Fruit fly (Drosophila melanogaster) whole organism, embryonic: ENCODE measurements around the gene CG43255.

Experiments
- CG10565 ChIP-seq: fragments of 200-800 bp; sonication (Bioruptor generic); optimal IDR thresholded peaks from 3 replicates; lab custom pipeline; 2016; ENCODE audit warnings: missing biosample characterization, mild to moderate bottlenecking, missing genetic modification characterization
- CG11560 ChIP-seq: fragments of 200-800 bp; sonication (Bioruptor generic); IDR thresholded peaks from 3 replicates; pipeline ENCODE4 v1.3.6; 2022; ENCODE audit warnings: missing biosample characterization, missing genetic modification characterization
- CG12299 ChIP-seq: fragments of 200-800 bp; sonication (Bioruptor generic); optimal IDR thresholded peaks from 2 replicates; lab custom pipeline; 2018; ENCODE audit warnings: missing biosample characterization, mild to moderate bottlenecking, missing genetic modification characterization
- CG17361 ChIP-seq: fragments of 200-800 bp; sonication (Bioruptor generic); IDR thresholded peaks from 3 replicates; pipeline ENCODE4 v1.3.6; 2022; ENCODE audit warnings: missing biosample characterization, missing genetic modification characterization
- CG18476 ChIP-seq: fragments of 200-800 bp; sonication (Bioruptor generic); optimal IDR thresholded peaks from 2 replicates; lab custom pipeline; 2016; ENCODE audit warnings: missing biosample characterization, mild to moderate bottlenecking, missing genetic modification characterization
- CG18599 ChIP-seq: fragments of 200-800 bp; sonication (Bioruptor generic); optimal IDR thresholded peaks from 3 replicates; lab custom pipeline; 2017; ENCODE audit warnings: missing biosample characterization, missing genetic modification characterization, mild to moderate bottlenecking, moderate library complexity, missing genetic modification reagents
- CG2129 ChIP-seq: fragments of 200-800 bp; sonication (Bioruptor generic); IDR thresholded peaks from 2 replicates; pipeline ENCODE4 v1.3.6; 2022; ENCODE audit warnings: missing biosample characterization, missing genetic modification characterization; ENCODE audit not compliant: partially characterized antibody
- CG30403 ChIP-seq: fragments of 200-800 bp; sonication (Bioruptor generic); optimal IDR thresholded peaks from 3 replicates; lab custom pipeline; 2016; ENCODE audit warnings: missing biosample characterization, missing genetic modification characterization
- CG9727 ChIP-seq: fragments of 200-800 bp; sonication (Bioruptor generic); optimal IDR thresholded peaks from 3 replicates; lab custom pipeline; 2017; ENCODE audit warnings: missing biosample characterization, mild to moderate bottlenecking, missing genetic modification characterization
- CG9797 ChIP-seq: fragments of 200-800 bp; sonication (Bioruptor generic); optimal IDR thresholded peaks from 3 replicates; lab custom pipeline; 2018; ENCODE audit warnings: missing biosample characterization, mild to moderate bottlenecking, missing genetic modification characterization
- Dip2 ChIP-seq: fragments of 200-800 bp; sonication (Bioruptor generic); IDR thresholded peaks from 2 replicates; pipeline ENCODE4 v1.3.6; 2022; ENCODE audit warnings: missing biosample characterization, missing genetic modification characterization
- Drgx ChIP-seq: fragments of 200-800 bp; sonication (Bioruptor generic); IDR thresholded peaks from 2 replicates; pipeline ENCODE4 v1.3.6; 2022; ENCODE audit warnings: missing biosample characterization, missing genetic modification characterization
- E2f1 ChIP-seq: fragments of 200-800 bp; sonication (Bioruptor generic); IDR thresholded peaks from 2 replicates; pipeline ENCODE4 v1.3.6; 2022; ENCODE audit warnings: missing biosample characterization, missing genetic modification characterization
- HLHmδ ChIP-seq: fragments of 200-800 bp; sonication (Bioruptor generic); optimal IDR thresholded peaks from 2 replicates; lab custom pipeline; 2018; ENCODE audit warnings: missing biosample characterization, mild to moderate bottlenecking, missing genetic modification characterization, moderate library complexity
- Hsf ChIP-seq: fragments of 200-800 bp; sonication (Bioruptor generic); optimal IDR thresholded peaks from 3 replicates; lab custom pipeline; 2016; ENCODE audit warnings: missing biosample characterization, missing genetic modification characterization
- Lim3 ChIP-seq: fragments of 200-800 bp; sonication (Bioruptor generic); IDR thresholded peaks from 2 replicates; pipeline ENCODE4 v1.3.6; 2022; ENCODE audit warnings: missing biosample characterization, missing genetic modification characterization
- Max ChIP-seq: fragments of 200-800 bp; sonication (Bioruptor generic); optimal IDR thresholded peaks from 2 replicates; lab custom pipeline; 2016; ENCODE audit warnings: missing biosample characterization, mild to moderate bottlenecking, missing genetic modification characterization
- Mes4 ChIP-seq: fragments of 200-800 bp; sonication (Bioruptor generic); optimal IDR thresholded peaks from 2 replicates; lab custom pipeline; 2016; ENCODE audit warnings: missing biosample characterization, missing genetic modification characterization
- NC2α ChIP-seq: fragments of 200-800 bp; sonication (Bioruptor generic); optimal IDR thresholded peaks from 2 replicates; lab custom pipeline; 2016; ENCODE audit warnings: missing biosample characterization, missing genetic modification characterization
- Nf-YA ChIP-seq: fragments of 200-800 bp; sonication (Bioruptor generic); IDR thresholded peaks from 2 replicates; pipeline ENCODE4 v1.3.6; 2022; ENCODE audit warnings: missing biosample characterization, missing genetic modification characterization
- PHDP ChIP-seq: fragments of 200-800 bp; sonication (Bioruptor generic); optimal IDR thresholded peaks from 3 replicates; lab custom pipeline; 2018; ENCODE audit warnings: missing biosample characterization, mild to moderate bottlenecking, missing genetic modification characterization, moderate library complexity
- Rfx ChIP-seq: fragments of 200-800 bp; sonication (Bioruptor generic); IDR thresholded peaks from 2 replicates; pipeline ENCODE4 v1.3.6; 2022; ENCODE audit warnings: missing biosample characterization, missing genetic modification characterization
- ab ChIP-seq: fragments of 200-800 bp; sonication (Bioruptor generic); optimal IDR thresholded peaks from 2 replicates; lab custom pipeline; 2016; ENCODE audit warnings: missing biosample characterization, missing genetic modification characterization
- btn ChIP-seq: fragments of 200-800 bp; sonication (Bioruptor generic); optimal IDR thresholded peaks from 2 replicates; lab custom pipeline; 2016; ENCODE audit warnings: missing biosample characterization, missing genetic modification characterization
- cas ChIP-seq: fragments of 200-800 bp; sonication (Bioruptor generic); IDR thresholded peaks from 2 replicates; pipeline ENCODE4 v1.3.6; 2022; ENCODE audit warnings: missing biosample characterization, missing genetic modification characterization
- cato ChIP-seq: fragments of 200-800 bp; sonication (Bioruptor generic); optimal IDR thresholded peaks from 2 replicates; lab custom pipeline; 2016; ENCODE audit warnings: missing biosample characterization, missing genetic modification characterization, borderline replicate concordance
- chn ChIP-seq: fragments of 200-800 bp; sonication (Bioruptor generic); optimal IDR thresholded peaks from 2 replicates; lab custom pipeline; 2016; ENCODE audit warnings: missing biosample characterization, missing genetic modification characterization
- crol ChIP-seq: fragments of 200-800 bp; sonication (Bioruptor generic); IDR thresholded peaks from 2 replicates; pipeline ENCODE4 v1.3.6; 2022; ENCODE audit warnings: missing biosample characterization, missing genetic modification characterization
- dmrt11E ChIP-seq: fragments of 200-800 bp; sonication (Bioruptor generic); optimal IDR thresholded peaks from 3 replicates; lab custom pipeline; 2018; ENCODE audit warnings: missing biosample characterization, mild to moderate bottlenecking, missing genetic modification characterization, moderate library complexity
- dysf ChIP-seq: fragments of 200-800 bp; sonication (Bioruptor generic); IDR thresholded peaks from 3 replicates; pipeline ENCODE4 v1.3.6; 2022; ENCODE audit warnings: missing biosample characterization, missing genetic modification characterization
- ems ChIP-seq: fragments of 200-800 bp; sonication (Bioruptor generic); optimal IDR thresholded peaks from 3 replicates; lab custom pipeline; 2016; ENCODE audit warnings: missing biosample characterization, missing genetic modification characterization
- ewg ChIP-seq: fragments of 200-800 bp; sonication (Bioruptor generic); optimal IDR thresholded peaks from 3 replicates; lab custom pipeline; 2017; ENCODE audit warnings: mild to moderate bottlenecking, missing biosample characterization, missing genetic modification reagents, missing genetic modification characterization
- fru ChIP-seq: fragments of >200 bp; optimal IDR thresholded peaks from 2 replicates; lab custom pipeline; 2017
- gcm ChIP-seq: fragments of 200-800 bp; sonication (Bioruptor generic); optimal IDR thresholded peaks from 2 replicates; lab custom pipeline; 2019; ENCODE audit warnings: missing biosample characterization, mild to moderate bottlenecking, missing genetic modification characterization, moderate library complexity
- h ChIP-seq: fragments of >200 bp; optimal IDR thresholded peaks from 2 replicates; lab custom pipeline; 2017
- insv ChIP-seq, 2 experiments: fragments of 200-800 bp; sonication (Bioruptor generic); optimal IDR thresholded peaks; 3 replicates each; lab custom pipeline; 2016 to 2018; ENCODE audit warnings: missing biosample characterization in 2 of 2, missing genetic modification characterization in 2 of 2
- lab ChIP-seq: fragments of 200-800 bp; sonication (Bioruptor generic); optimal IDR thresholded peaks from 3 replicates; lab custom pipeline; 2017; ENCODE audit warnings: missing biosample characterization, missing genetic modification characterization, mild to moderate bottlenecking, moderate library complexity, missing genetic modification reagents
- lbe ChIP-seq: fragments of 200-800 bp; sonication (Bioruptor generic); optimal IDR thresholded peaks from 2 replicates; lab custom pipeline; 2016; ENCODE audit warnings: missing biosample characterization, mild to moderate bottlenecking, missing genetic modification characterization
- onecut ChIP-seq: fragments of 200-800 bp; sonication (Bioruptor generic); IDR thresholded peaks from 2 replicates; pipeline ENCODE4 v1.3.6; 2022; ENCODE audit warnings: missing biosample characterization, missing genetic modification characterization
- p53 ChIP-seq: fragments of 200-800 bp; sonication (Bioruptor generic); optimal IDR thresholded peaks from 2 replicates; lab custom pipeline; 2016; ENCODE audit warnings: missing biosample characterization, missing genetic modification characterization
- pita ChIP-seq: fragments of 200-800 bp; sonication (Bioruptor generic); optimal IDR thresholded peaks from 2 replicates; lab custom pipeline; 2017; ENCODE audit warnings: missing biosample characterization, mild to moderate bottlenecking, missing genetic modification characterization
- pum ChIP-seq: fragments of 200-800 bp; sonication (Bioruptor generic); optimal IDR thresholded peaks from 2 replicates; lab custom pipeline; 2016; ENCODE audit warnings: missing biosample characterization, missing genetic modification characterization
- pzg ChIP-seq: fragments of 200-800 bp; sonication (Bioruptor generic); optimal IDR thresholded peaks from 3 replicates; lab custom pipeline; 2018; ENCODE audit warnings: missing biosample characterization, mild to moderate bottlenecking, missing genetic modification characterization, moderate library complexity
- schlank ChIP-seq: fragments of 200-800 bp; sonication (Bioruptor generic); optimal IDR thresholded peaks from 2 replicates; lab custom pipeline; 2018; ENCODE audit warnings: missing biosample characterization, mild to moderate bottlenecking, missing genetic modification characterization
- scrt ChIP-seq: fragments of 200-800 bp; sonication (Bioruptor generic); optimal IDR thresholded peaks from 2 replicates; lab custom pipeline; 2018; ENCODE audit warnings: missing biosample characterization, mild to moderate bottlenecking, missing genetic modification characterization, moderate library complexity
- sens-2 ChIP-seq: fragments of 200-800 bp; sonication (Bioruptor generic); IDR thresholded peaks from 2 replicates; pipeline ENCODE4 v1.3.6; 2022; ENCODE audit warnings: missing biosample characterization, missing genetic modification characterization
- slbo ChIP-seq: fragments of 200-800 bp; sonication (Bioruptor generic); IDR thresholded peaks from 2 replicates; pipeline ENCODE4 v1.3.6; 2022; ENCODE audit warnings: missing biosample characterization, missing genetic modification characterization
- sob ChIP-seq: fragments of 200-800 bp; sonication (Bioruptor generic); IDR thresholded peaks from 2 replicates; pipeline ENCODE4 v1.3.6; 2022; ENCODE audit warnings: missing biosample characterization, missing genetic modification characterization
- twi ChIP-seq: fragments of 200-800 bp; optimal IDR thresholded peaks from 2 replicates; lab custom pipeline; 2019; ENCODE audit warnings: missing biosample characterization, mild to moderate bottlenecking, missing genetic modification characterization, moderate library complexity
- unpg ChIP-seq: fragments of 200-800 bp; sonication (Bioruptor generic); optimal IDR thresholded peaks from 3 replicates; lab custom pipeline; 2018; ENCODE audit warnings: missing biosample characterization, mild to moderate bottlenecking, missing genetic modification characterization, moderate library complexity
- vfl ChIP-seq: fragments of 200-800 bp; sonication (Bioruptor generic); optimal IDR thresholded peaks from 2 replicates; lab custom pipeline; 2016; ENCODE audit warnings: missing biosample characterization, missing genetic modification characterization
- vvl ChIP-seq: fragments of 200-800 bp; sonication (Bioruptor generic); IDR thresholded peaks from 2 replicates; pipeline ENCODE4 v1.3.6; 2022; ENCODE audit warnings: missing biosample characterization, missing genetic modification characterization

Gene CG43255

DNA sequence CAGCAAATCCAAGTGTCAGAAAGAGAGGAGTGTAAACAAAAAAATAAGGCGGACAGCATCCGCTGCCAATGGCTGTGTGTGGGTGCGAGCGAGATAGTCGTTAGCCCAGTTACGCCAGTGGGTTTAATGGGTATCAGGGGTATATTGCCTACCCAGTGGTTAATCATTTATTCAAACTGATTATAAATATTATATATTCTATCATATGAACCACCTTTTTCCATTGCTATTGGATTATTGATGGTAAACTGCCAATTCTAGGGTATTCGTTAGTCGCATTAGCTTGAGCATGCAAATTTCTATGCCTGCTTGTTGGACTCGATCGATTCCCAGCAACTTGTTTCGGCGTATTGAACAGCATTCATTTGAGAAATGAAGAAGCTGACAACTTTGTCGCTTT lies 27.7 kb upstream of the CG43255 start (continued):
- TF ChIP-seq CG9727, result peak; percentile 92
- TF ChIP-seq CG9797 (GFP tag; lab: Kevin White, UChicago), result no peak
- TF ChIP-seq ewg (GFP tag; lab: Kevin White, UChicago), result peak; percentile 92
- TF ChIP-seq ems (GFP tag; lab: Kevin White, UChicago), result peak; percentile 85
- TF ChIP-seq Dip2 (GFP tag; lab: Robert Waterston, UW), result peak; percentile 55
- TF ChIP-seq sens-2, result peak; percentile 93
- TF ChIP-seq dmrt11E (tag; lab: Kevin White, UChicago), result peak; percentile 84
- peak; percentile 84 for TF ChIP-seq CG12299 (tag; lab: Kevin White, UChicago)
- TF ChIP-seq chn (GFP tag; lab: Kevin White, UChicago), result peak; percentile 82
- TF ChIP-seq unpg, result peak; percentile 95
- peak; percentile 98 for TF ChIP-seq vvl
- TF ChIP-seq NC2α (GFP tag; lab: Kevin White, UChicago), result no peak
- peak; percentile 98 for TF ChIP-seq slbo
- peak; percentile 93 for TF ChIP-seq Nf-YA
- TF ChIP-seq fru (lab: Kevin White, UChicago), result no peak
- peak; percentile 96 for TF ChIP-seq sob
- peak; percentile 91 for TF ChIP-seq Lim3 (GFP tag; lab: Robert Waterston, UW)
- TF ChIP-seq CG17361 (GFP tag; lab: Robert Waterston, UW), result peak; percentile 92
- no peak for TF ChIP-seq h
- peak; percentile 15 for TF ChIP-seq btn (GFP tag; lab: Kevin White, UChicago)
- peak; percentile 7 for TF ChIP-seq pzg
- TF ChIP-seq onecut (GFP tag; lab: Robert Waterston, UW), result peak; percentile 86
- peak; percentile 82 for TF ChIP-seq Max (GFP tag; lab: Kevin White, UChicago)
- TF ChIP-seq PHDP (tag; lab: Kevin White, UChicago), result peak; percentile 94
- TF ChIP-seq ab (GFP tag; lab: Kevin White, UChicago), result peak; percentile 23
- TF ChIP-seq lab (GFP tag; lab: Kevin White, UChicago), result peak; percentile 97
- peak; percentile 89 for TF ChIP-seq lbe (GFP tag; lab: Kevin White, UChicago)
- TF ChIP-seq CG2129 (GFP tag; lab: Robert Waterston, UW), result no peak
- peak; percentile 88 for TF ChIP-seq schlank (tag; lab: Kevin White, UChicago)
- peak; percentile 97 for TF ChIP-seq Drgx
- peak; percentile 81 for TF ChIP-seq twi
- TF ChIP-seq Rfx (GFP tag; lab: Robert Waterston, UW), result peak; percentile 98
- TF ChIP-seq cato (GFP tag; lab: Kevin White, UChicago), result peak; percentile 89
- TF ChIP-seq pita (GFP tag; lab: Kevin White, UChicago), result no peak
- TF ChIP-seq cas, result peak; percentile 86
- TF ChIP-seq HLHmδ (GFP tag; lab: Kevin White, UChicago), result no peak
- peak; percentile 85 for TF ChIP-seq CG11560 (tag; lab: Robert Waterston, UW)
- peak; percentile 55 for TF ChIP-seq CG10565
- TF ChIP-seq gcm (GFP tag; lab: Kevin White, UChicago), result peak; percentile 90
- peak; percentile 62 for TF ChIP-seq pum
- peak; percentile 96 for TF ChIP-seq E2f1 (GFP tag; lab: Robert Waterston, UW)
- TF ChIP-seq Mes4 (GFP tag; lab: Kevin White, UChicago), result peak; percentile 30
- peak; percentile 94 for TF ChIP-seq CG30403 (GFP tag; lab: Kevin White, UChicago)
- TF ChIP-seq insv (GFP tag; optimal IDR thresholded peaks at IDR 0.05; lab: Kevin White, UChicago), result no peak
- no peak for TF ChIP-seq p53
- peak; percentile 84 for TF ChIP-seq CG18476
- TF ChIP-seq vfl (GFP tag; lab: Kevin White, UChicago), result peak; percentile 68
- peak; percentile 91 for TF ChIP-seq CG18599 (GFP tag; lab: Kevin White, UChicago)
- peak; percentile 87 for TF ChIP-seq Hsf (GFP tag; lab: Kevin White, UChicago)
- TF ChIP-seq scrt, result peak; percentile 88
- TF ChIP-seq crol, result peak; percentile 74; the same call in 1 of the 2 replicates
- TF ChIP-seq dysf (GFP tag; lab: Robert Waterston, UW), result peak; percentile 97
